Worm (Caenorhabditis elegans) whole organism, midembryonic: ENCODE data around the gene Y66A7A.9.

ENCODE experiments used
- T22C8.4 ChIP-seq: fragments of 200-800 bp; sonication (Bioruptor generic); IDR thresholded peaks from 2 replicates; pipeline ENCODE4 v1.3.6; 2022; ENCODE audit warnings: missing genetic modification characterization, missing compliant biosample characterization
- cog-1 ChIP-seq: sonication (generic microtip); optimal IDR thresholded peaks from 2 replicates; lab custom pipeline; 2016; ENCODE audit warnings: missing genetic modification characterization, missing compliant biosample characterization
- flt-1 ChIP-seq: fragments of 200-800 bp; sonication (Bioruptor generic); IDR thresholded peaks from 2 replicates; pipeline ENCODE4 v1.3.6; 2022; ENCODE audit warnings: missing genetic modification characterization, missing compliant biosample characterization
- klf-2 ChIP-seq: fragments of 200-800 bp; sonication (Bioruptor generic); conservative IDR thresholded peaks from 2 replicates; pipeline ENCODE4 v1.3.6; 2022; ENCODE audit warnings: missing genetic modification reagents, missing genetic modification characterization, missing compliant biosample characterization
- med-1 ChIP-seq: sonication (generic microtip); optimal IDR thresholded peaks from 2 replicates; lab custom pipeline; 2017; ENCODE audit warnings: missing genetic modification characterization, mild to moderate bottlenecking, missing compliant biosample characterization, antibody characterized with exemption, missing genetic modification reagents; ENCODE audit not compliant: insufficient read depth
- ztf-23 ChIP-seq: fragments of 200-800 bp; sonication (Bioruptor generic); IDR thresholded peaks from 2 replicates; pipeline ENCODE4 v1.3.6; 2022; ENCODE audit warnings: missing genetic modification reagents, missing genetic modification characterization, missing compliant biosample characterization
- ztf-29 ChIP-seq: fragments of 200-800 bp; sonication (Bioruptor generic); IDR thresholded peaks from 2 replicates; pipeline ENCODE4 v1.3.6; 2022; ENCODE audit warnings: missing genetic modification reagents, missing genetic modification characterization, missing compliant biosample characterization

DNA sequence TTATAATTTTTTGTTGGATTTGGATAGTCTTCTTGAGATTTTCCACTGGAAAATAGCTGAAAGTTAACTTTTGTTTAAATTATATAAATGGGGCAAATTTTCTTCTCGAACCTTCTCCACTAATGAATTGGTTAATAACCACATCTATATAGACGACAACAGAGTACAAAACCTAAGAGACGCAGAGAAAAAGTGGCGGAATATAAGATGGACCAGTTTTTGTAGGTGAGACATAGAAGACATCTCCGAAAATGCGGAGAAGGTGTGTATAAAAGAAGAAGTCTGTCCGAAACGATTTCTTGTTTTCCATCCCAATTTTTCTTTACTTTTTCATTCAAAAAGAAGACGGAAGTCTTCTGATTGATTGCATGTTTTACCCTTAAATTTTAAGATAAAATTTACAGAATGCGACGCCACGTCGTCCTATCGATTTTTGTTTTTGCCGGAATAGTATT is 12.6 kb upstream of the Y66A7A.9 start, which contains the start of gene gly-8:
- TF ChIP-seq ztf-23: no peak
- TF ChIP-seq klf-2 (GFP tag; lab: Robert Waterston, UW): no peak
- TF ChIP-seq med-1 (GFP tag; lab: Kevin White, UChicago): no peak
- no peak for TF ChIP-seq cog-1
- no peak for TF ChIP-seq T22C8.4 (GFP tag; lab: Robert Waterston, UW)
- no peak for TF ChIP-seq ztf-29 (GFP tag; lab: Robert Waterston, UW)
- no peak for TF ChIP-seq flt-1 (GFP tag; lab: Robert Waterston, UW)
